Fruit fly (Drosophila melanogaster): Measurements from ENCODE around the gene CG32536.

DNA sequence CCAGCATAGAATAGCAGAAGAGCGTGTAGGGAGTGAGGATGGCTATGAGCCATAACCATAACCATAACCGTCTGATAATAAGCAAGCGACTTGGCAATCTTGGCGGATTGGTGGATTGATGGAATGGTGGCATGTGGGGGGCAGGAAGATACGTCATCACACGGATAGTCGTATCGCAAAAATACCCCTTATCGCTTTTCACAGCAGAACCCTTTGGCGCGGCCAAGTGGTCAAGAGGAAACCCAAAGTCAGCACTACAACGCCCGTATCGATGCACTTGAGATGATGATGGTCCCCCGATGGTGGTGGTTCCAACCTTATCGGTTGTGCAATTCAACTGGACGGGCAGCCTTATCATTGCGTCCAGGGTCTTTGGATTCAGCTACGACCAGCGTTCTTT is 8.7 kb upstream of the CG32536 start:
- TF ChIP-seq Gug (GFP tag; IDR thresholded peaks at IDR 0.05) = no peak
- no peak for TF ChIP-seq esn (GFP tag; optimal IDR thresholded peaks at IDR 0.05)
- TF ChIP-seq CG11294 (GFP tag; IDR thresholded peaks at IDR 0.05) = no peak
- TF ChIP-seq CG8319 (GFP tag; optimal IDR thresholded peaks at IDR 0.05) = no peak
- no peak for TF ChIP-seq eg (GFP tag; IDR thresholded peaks at IDR 0.05)
- TF ChIP-seq CG11762 (GFP tag; optimal IDR thresholded peaks at IDR 0.05; ENCODE audit: insufficient read depth) = no peak
- TF ChIP-seq Sox15 (GFP tag; optimal IDR thresholded peaks at IDR 0.05) = no peak
- no peak for TF ChIP-seq CG6792 (GFP tag; optimal IDR thresholded peaks at IDR 0.05)
- no peak for TF ChIP-seq Blimp-1 (GFP tag; optimal IDR thresholded peaks at IDR 0.05)
- TF ChIP-seq CG1621 (tag; optimal IDR thresholded peaks at IDR 0.05) = no peak
- no peak for TF ChIP-seq Hr39 (GFP tag; optimal IDR thresholded peaks at IDR 0.05)

Measured in whole organism, prepupa.